Worm (Caenorhabditis elegans): Measurements from ENCODE around the gene abu-4.

The abu-4 gene

ce11 chrV:2259750-2260149, 14.9 kb upstream of the abu-4 start, which contains the start of gene nhr-182 (continued):
- TF ChIP-seq Y48G9A.11 (GFP tag; IDR thresholded peaks at IDR 0.05) = no peak
- TF ChIP-seq F49E8.2 (tag; optimal IDR thresholded peaks at IDR 0.05; ENCODE audit: borderline replicate concordance) = no peak
- peak; percentile 14 for TF ChIP-seq hlh-11 (tag; optimal IDR thresholded peaks at IDR 0.05)
- TF ChIP-seq hlh-30 (tag; optimal IDR thresholded peaks at IDR 0.05; ENCODE audit: insufficient read depth) = peak; percentile 60
- peak; percentile 10 for TF ChIP-seq mes-2 (tag; optimal IDR thresholded peaks at IDR 0.05; ENCODE audit: poor library complexity, severe bottlenecking)
- TF ChIP-seq ceh-28 (tag; optimal IDR thresholded peaks at IDR 0.05) = no peak
- no peak for TF ChIP-seq Y5F2A.4 (GFP tag; optimal IDR thresholded peaks at IDR 0.05)
- TF ChIP-seq dmd-6 (GFP tag; IDR thresholded peaks at IDR 0.05) = peak; percentile 18; the same call in 1 of the 2 replicates
- TF ChIP-seq lin-15B (tag; optimal IDR thresholded peaks at IDR 0.05) = no peak
- TF ChIP-seq nhr-77 (tag; optimal IDR thresholded peaks at IDR 0.05) = no peak
- TF ChIP-seq hmg-1.1 (GFP tag; IDR thresholded peaks at IDR 0.05) = no peak
- no peak for TF ChIP-seq daf-12 (tag; optimal IDR thresholded peaks at IDR 0.05)
- no peak for TF ChIP-seq spr-3 (GFP tag; optimal IDR thresholded peaks at IDR 0.05)
- peak; percentile 53 for TF ChIP-seq dve-1 (tag; optimal IDR thresholded peaks at IDR 0.05; ENCODE audit: insufficient read depth)
- TF ChIP-seq daf-8 (GFP tag; IDR thresholded peaks at IDR 0.05) = no peak
- no peak for TF ChIP-seq nhr-42 (GFP tag; IDR thresholded peaks at IDR 0.05)

ce11 chrV:2260660-2261059, 14.0 kb upstream of the abu-4 start, which contains the start of gene F41B5.12:
Gene F41B5.12 (plus strand): TSS chrV:2260960.
- TF ChIP-seq hlh-30 (tag; optimal IDR thresholded peaks at IDR 0.05; ENCODE audit: insufficient read depth) (no peak), mep-1 (tag; optimal IDR thresholded peaks at IDR 0.05) (no peak), ceh-82 (tag; optimal IDR thresholded peaks at IDR 0.05) (no peak)

- TF ChIP-seq lin-1 (GFP tag; IDR thresholded peaks at IDR 0.05) = no peak
- no peak for TF ChIP-seq pha-4 (GFP tag; IDR thresholded peaks at IDR 0.05)
- TF ChIP-seq pha-4 (tag; optimal IDR thresholded peaks at IDR 0.05) = peak; percentile 49
Observed at ce11 chrV:2264455-2264854, 10.2 kb upstream of the abu-4 start, which contains the start of gene nhr-183. Gene nhr-183 (minus strand): TSS chrV:2264634.

ce11 chrV:2264925-2265324, 9.7 kb upstream of the abu-4 start:
- no peak for TF ChIP-seq egl-43 (GFP tag; IDR thresholded peaks at IDR 0.05)
- TF ChIP-seq jun-1 (tag; optimal IDR thresholded peaks at IDR 0.05) = no peak
- peak; percentile 38 for TF ChIP-seq aha-1 (tag)
- TF ChIP-seq egl-27 (tag; optimal IDR thresholded peaks at IDR 0.05) = no peak
- no peak for TF ChIP-seq nhr-102 (tag; optimal IDR thresholded peaks at IDR 0.05)
- TF ChIP-seq ceh-20 (GFP tag; IDR thresholded peaks at IDR 0.05) = no peak
- TF ChIP-seq Y75B8A.6 (GFP tag; IDR thresholded peaks at IDR 0.05) = no peak
- TF ChIP-seq unc-62 (GFP tag; optimal IDR thresholded peaks at IDR 0.05 in 1 of 2) = peak in 1 of 2 experiments; percentile 59
- no peak for TF ChIP-seq unc-62 (tag; optimal IDR thresholded peaks at IDR 0.05)

- TF ChIP-seq duxl-1 (tag; optimal IDR thresholded peaks at IDR 0.05; ENCODE audit: poor library complexity) = no peak
- no peak for TF ChIP-seq nhr-48 (tag; optimal IDR thresholded peaks at IDR 0.05)
Observed at ce11 chrV:2266958-2267357, 7.7 kb upstream of the abu-4 start, which contains the start of gene nhr-275. Gene nhr-275 (minus strand): TSS chrV:2267058.

- TF ChIP-seq nhr-237 (tag; optimal IDR thresholded peaks at IDR 0.05) (no peak), nhr-42 (GFP tag; IDR thresholded peaks at IDR 0.05) (no peak), unc-39 (tag; optimal IDR thresholded peaks at IDR 0.05) (no peak), zfp-3 (GFP tag; conservative IDR thresholded peaks at IDR 0.05) (no peak), nhr-48 (tag; optimal IDR thresholded peaks at IDR 0.05) (no peak), fkh-10 (GFP tag; optimal IDR thresholded peaks at IDR 0.05) (no peak), dmd-6 (GFP tag; IDR thresholded peaks at IDR 0.05) (no peak), sdz-12 (GFP tag; optimal IDR thresholded peaks at IDR 0.05) (no peak), snpc-1.2 (GFP tag; IDR thresholded peaks at IDR 0.05) (no peak), daf-19 (GFP tag; conservative IDR thresholded peaks at IDR 0.05) (no peak), zip-11 (GFP tag; IDR thresholded peaks at IDR 0.05) (no peak), nhr-28 (tag; optimal IDR thresholded peaks at IDR 0.05) (no peak), hmg-1.1 (GFP tag; IDR thresholded peaks at IDR 0.05) (no peak), ceh-62 (tag; optimal IDR thresholded peaks at IDR 0.05) (no peak)
Observed at ce11 chrV:2271750-2272149, 2.9 kb upstream of the abu-4 start, which contains the start of gene Y5H2A.1. Gene Y5H2A.1 (minus strand): TSS chrV:2271850.

Measured in whole organism, L4 larva.